Fruit fly (Drosophila melanogaster) whole organism, wandering third instar larva: ENCODE results near the gene CG10252.

Source experiments
- Dfd ChIP-seq: fragments of >200 bp; optimal IDR thresholded peaks from 2 replicates; lab custom pipeline; 2017; ENCODE audit warnings: missing biosample characterization, missing genetic modification characterization
- Hr83 ChIP-seq: fragments of 200-300 bp; sonication (Bioruptor generic); optimal IDR thresholded peaks from 2 replicates; lab custom pipeline; 2016; ENCODE audit warnings: missing biosample characterization, mild to moderate bottlenecking, missing genetic modification characterization, moderate library complexity; ENCODE audit not compliant: poor library complexity, severe bottlenecking
- dsf ChIP-seq: sonication (Bioruptor generic); optimal IDR thresholded peaks from 2 replicates; lab custom pipeline; 2016; ENCODE audit warnings: missing biosample characterization, missing genetic modification characterization, borderline replicate concordance
- pan ChIP-seq: fragments of >200 bp; optimal IDR thresholded peaks from 2 replicates; lab custom pipeline; 2017

- TF ChIP-seq Hr83 (GFP tag; lab: Kevin White, UChicago) (no peak), pan (lab: Kevin White, UChicago) (no peak), Dfd (GFP tag; lab: Kevin White, UChicago) (no peak), dsf (GFP tag; lab: Kevin White, UChicago) (no peak)
Observed at dm6 chr3R:23702461-23702860, 6.4 kb upstream of the CG10252 start, which contains the start of gene Qsox4.
